Fruit fly (Drosophila melanogaster) whole organism, embryonic: Measurements from ENCODE around the gene Mrgn1.

Experiments
- B-H1 ChIP-seq: fragments of 200-800 bp; sonication (Bioruptor generic); IDR thresholded peaks from 3 replicates; pipeline ENCODE4 v1.3.6; 2022; ENCODE audit warnings: missing biosample characterization, missing genetic modification characterization
- Bgb ChIP-seq: fragments of 200-800 bp; sonication (Bioruptor generic); IDR thresholded peaks from 2 replicates; pipeline ENCODE4 v1.3.6; 2022; ENCODE audit warnings: missing biosample characterization, missing genetic modification characterization; ENCODE audit not compliant: partially characterized antibody
- BtbVII ChIP-seq: fragments of 200-800 bp; sonication (Bioruptor generic); optimal IDR thresholded peaks from 3 replicates; lab custom pipeline; 2017; ENCODE audit warnings: missing biosample characterization, mild to moderate bottlenecking, missing genetic modification characterization
- CG10366 ChIP-seq: fragments of 200-800 bp; sonication (Bioruptor generic); IDR thresholded peaks from 2 replicates; pipeline ENCODE4 v1.3.6; 2022; ENCODE audit warnings: missing biosample characterization, missing genetic modification characterization
- CG14441 ChIP-seq: fragments of 200-800 bp; sonication (Bioruptor generic); IDR thresholded peaks from 2 replicates; pipeline ENCODE4 v1.3.6; 2022; ENCODE audit warnings: missing biosample characterization, missing genetic modification characterization
- CG14860 ChIP-seq: fragments of 200-800 bp; sonication (Bioruptor generic); IDR thresholded peaks from 3 replicates; pipeline ENCODE4 v1.3.6; 2022; ENCODE audit warnings: missing biosample characterization, missing genetic modification characterization; ENCODE audit not compliant: partially characterized antibody
- CG15479 ChIP-seq: fragments of 200-800 bp; sonication (Bioruptor generic); optimal IDR thresholded peaks from 3 replicates; lab custom pipeline; 2019; ENCODE audit warnings: missing biosample characterization, mild to moderate bottlenecking, missing genetic modification characterization, moderate library complexity
- CG1647 ChIP-seq: fragments of 200-800 bp; sonication (Bioruptor generic); optimal IDR thresholded peaks from 3 replicates; lab custom pipeline; 2016; ENCODE audit warnings: missing biosample characterization, missing genetic modification characterization
- CG17359 ChIP-seq: fragments of 200-800 bp; sonication (Bioruptor generic); optimal IDR thresholded peaks from 3 replicates; lab custom pipeline; 2018; ENCODE audit warnings: missing biosample characterization, mild to moderate bottlenecking, missing genetic modification characterization, moderate library complexity
- CG30431 ChIP-seq: fragments of 200-800 bp; sonication (Bioruptor generic); optimal IDR thresholded peaks from 2 replicates; lab custom pipeline; 2017; ENCODE audit warnings: missing biosample characterization, missing genetic modification characterization
- CG3065 ChIP-seq: fragments of 200-800 bp; sonication (Bioruptor generic); optimal IDR thresholded peaks from 2 replicates; lab custom pipeline; 2016; ENCODE audit warnings: missing biosample characterization, missing genetic modification characterization
- CG3407 ChIP-seq: fragments of 200-800 bp; sonication (Bioruptor generic); optimal IDR thresholded peaks from 2 replicates; lab custom pipeline; 2018; ENCODE audit warnings: missing biosample characterization, mild to moderate bottlenecking, missing genetic modification characterization
- CG34224 ChIP-seq: fragments of 200-800 bp; sonication (Bioruptor generic); IDR thresholded peaks from 3 replicates; pipeline ENCODE4 v1.3.6; 2022; ENCODE audit warnings: missing biosample characterization, missing genetic modification characterization; ENCODE audit not compliant: partially characterized antibody
- CG34422 ChIP-seq: fragments of 200-800 bp; sonication (Bioruptor generic); IDR thresholded peaks from 3 replicates; pipeline ENCODE4 v1.3.6; 2022; ENCODE audit warnings: missing biosample characterization, missing genetic modification characterization
- CG4360 ChIP-seq: fragments of 200-800 bp; sonication (Bioruptor generic); IDR thresholded peaks from 2 replicates; pipeline ENCODE4 v1.3.6; 2022; ENCODE audit warnings: missing biosample characterization, missing genetic modification characterization
- CG4617 ChIP-seq: fragments of 200-800 bp; sonication (Bioruptor generic); optimal IDR thresholded peaks from 3 replicates; lab custom pipeline; 2016; ENCODE audit warnings: missing biosample characterization, missing genetic modification characterization, borderline replicate concordance
- CG4820 ChIP-seq: fragments of 200-800 bp; sonication (Bioruptor generic); optimal IDR thresholded peaks from 3 replicates; lab custom pipeline; 2016; ENCODE audit warnings: missing biosample characterization, missing genetic modification characterization
- CG5180 ChIP-seq: fragments of 200-800 bp; sonication (Bioruptor generic); optimal IDR thresholded peaks from 3 replicates; lab custom pipeline; 2017; ENCODE audit warnings: missing biosample characterization, missing genetic modification characterization, mild to moderate bottlenecking, moderate library complexity, missing genetic modification reagents
- CG6813 ChIP-seq: fragments of 200-800 bp; sonication (Bioruptor generic); optimal IDR thresholded peaks from 2 replicates; lab custom pipeline; 2017; ENCODE audit warnings: missing biosample characterization, missing genetic modification characterization, mild to moderate bottlenecking, moderate library complexity, missing genetic modification reagents
- CG8478 ChIP-seq: fragments of >200 bp; optimal IDR thresholded peaks from 2 replicates; lab custom pipeline; 2018
- Doc2 ChIP-seq: fragments of 200-800 bp; sonication (Bioruptor generic); IDR thresholded peaks from 2 replicates; pipeline ENCODE4 v1.3.6; 2022; ENCODE audit warnings: missing biosample characterization, missing genetic modification characterization
- Drgx ChIP-seq: fragments of 200-800 bp; sonication (Bioruptor generic); IDR thresholded peaks from 2 replicates; pipeline ENCODE4 v1.3.6; 2022; ENCODE audit warnings: missing biosample characterization, missing genetic modification characterization
- Eip74EF ChIP-seq, 2 experiments: fragments of 200-800 bp in 1 of 2; fragments of >200 bp in 1 of 2; sonication (Bioruptor generic) in 1 of 2; optimal IDR thresholded peaks; 2 replicates each; lab custom pipeline; 2017 to 2019; ENCODE audit warnings: missing biosample characterization in 2 of 2, missing genetic modification characterization in 2 of 2, mild to moderate bottlenecking in 1 of 2, moderate library complexity in 1 of 2
- Elba2 ChIP-seq: fragments of 200-800 bp; sonication (Bioruptor generic); optimal IDR thresholded peaks from 3 replicates; lab custom pipeline; 2016; ENCODE audit warnings: missing biosample characterization, missing genetic modification characterization
- MESR4 ChIP-seq: fragments of 200-800 bp; sonication (Bioruptor generic); optimal IDR thresholded peaks from 2 replicates; lab custom pipeline; 2018; ENCODE audit warnings: missing biosample characterization, mild to moderate bottlenecking, missing genetic modification characterization, moderate library complexity
- Nf-YB ChIP-seq: fragments of 200-800 bp; sonication (Bioruptor generic); optimal IDR thresholded peaks from 3 replicates; lab custom pipeline; 2019; ENCODE audit warnings: missing biosample characterization, mild to moderate bottlenecking, missing genetic modification characterization, moderate library complexity
- Nf-YC ChIP-seq: fragments of 200-800 bp; optimal IDR thresholded peaks from 3 replicates; lab custom pipeline; 2019; ENCODE audit warnings: missing biosample characterization, mild to moderate bottlenecking, missing genetic modification characterization, moderate library complexity
- Usf ChIP-seq: fragments of 200-800 bp; sonication (Bioruptor generic); optimal IDR thresholded peaks from 2 replicates; lab custom pipeline; 2017; ENCODE audit warnings: missing genotype, missing biosample characterization, missing genetic modification characterization
- Vsx1 ChIP-seq: fragments of 200-800 bp; sonication (Bioruptor generic); optimal IDR thresholded peaks from 2 replicates; lab custom pipeline; 2017; ENCODE audit warnings: missing biosample characterization, mild to moderate bottlenecking, missing genetic modification characterization, missing genetic modification reagents
- YL-1 ChIP-seq: fragments of 200-800 bp; sonication (Bioruptor generic); optimal IDR thresholded peaks from 3 replicates; lab custom pipeline; 2017; ENCODE audit warnings: missing biosample characterization, mild to moderate bottlenecking, missing genetic modification characterization
- btn ChIP-seq: fragments of 200-800 bp; sonication (Bioruptor generic); optimal IDR thresholded peaks from 2 replicates; lab custom pipeline; 2016; ENCODE audit warnings: missing biosample characterization, missing genetic modification characterization
- croc ChIP-seq: fragments of 200-800 bp; sonication (Bioruptor generic); conservative IDR thresholded peaks from 3 replicates; pipeline ENCODE4 v1.3.6; 2022; ENCODE audit warnings: missing biosample characterization, missing genetic modification characterization
- crp ChIP-seq, 2 experiments: fragments of 200-800 bp; sonication (Bioruptor generic); optimal IDR thresholded peaks; 2 replicates in 1 of 2; 3 replicates in 1 of 2; lab custom pipeline; 2017; ENCODE audit warnings: missing biosample characterization in 2 of 2, missing genetic modification characterization in 2 of 2, mild to moderate bottlenecking in 1 of 2, moderate library complexity in 1 of 2
- fru ChIP-seq: fragments of >200 bp; optimal IDR thresholded peaks from 2 replicates; lab custom pipeline; 2017
- ham ChIP-seq: fragments of 200-800 bp; sonication (Bioruptor generic); IDR thresholded peaks from 2 replicates; pipeline ENCODE4 v1.3.6; 2022; ENCODE audit warnings: missing biosample characterization, missing genetic modification characterization
- hkb ChIP-seq, 2 experiments: fragments of 200-800 bp in 1 of 2; fragments of >200 bp in 1 of 2; sonication (Bioruptor generic) in 1 of 2; IDR thresholded peaks in 1 of 2; optimal IDR thresholded peaks in 1 of 2; 2 replicates each; pipeline versions ENCODE4 v1.3.6 to Lab custom; 2017 to 2022; ENCODE audit warnings: missing biosample characterization in 1 of 2, missing genetic modification characterization in 1 of 2
- insv ChIP-seq, 2 experiments: fragments of 200-800 bp; sonication (Bioruptor generic); optimal IDR thresholded peaks; 3 replicates each; lab custom pipeline; 2016 to 2018; ENCODE audit warnings: missing biosample characterization in 2 of 2, missing genetic modification characterization in 2 of 2
- kah ChIP-seq: fragments of 200-800 bp; sonication (Bioruptor generic); optimal IDR thresholded peaks from 2 replicates; lab custom pipeline; 2018; ENCODE audit warnings: missing biosample characterization, mild to moderate bottlenecking, missing genetic modification characterization
- lab ChIP-seq: fragments of 200-800 bp; sonication (Bioruptor generic); optimal IDR thresholded peaks from 3 replicates; lab custom pipeline; 2017; ENCODE audit warnings: missing biosample characterization, missing genetic modification characterization, mild to moderate bottlenecking, moderate library complexity, missing genetic modification reagents
- nerfin-1 ChIP-seq: fragments of 200-800 bp; sonication (Bioruptor generic); optimal IDR thresholded peaks from 3 replicates; lab custom pipeline; 2019; ENCODE audit warnings: missing biosample characterization, mild to moderate bottlenecking, missing genetic modification characterization, moderate library complexity
- nmo ChIP-seq: fragments of 200-800 bp; sonication (Bioruptor generic); optimal IDR thresholded peaks from 2 replicates; lab custom pipeline; 2018; ENCODE audit warnings: missing biosample characterization, mild to moderate bottlenecking, missing genetic modification characterization, moderate library complexity
- pum ChIP-seq: fragments of 200-800 bp; sonication (Bioruptor generic); optimal IDR thresholded peaks from 2 replicates; lab custom pipeline; 2016; ENCODE audit warnings: missing biosample characterization, missing genetic modification characterization
- run ChIP-seq: fragments of 200-800 bp; sonication (Bioruptor generic); optimal IDR thresholded peaks from 3 replicates; lab custom pipeline; 2018; ENCODE audit warnings: missing biosample characterization, mild to moderate bottlenecking, missing genetic modification characterization
- salm ChIP-seq: fragments of 200-800 bp; sonication (Bioruptor generic); optimal IDR thresholded peaks from 2 replicates; lab custom pipeline; 2018; ENCODE audit warnings: missing biosample characterization, mild to moderate bottlenecking, missing genetic modification characterization
- tup ChIP-seq: fragments of 200-800 bp; sonication (Bioruptor generic); optimal IDR thresholded peaks from 2 replicates; lab custom pipeline; 2016; ENCODE audit warnings: missing biosample characterization, mild to moderate bottlenecking, missing genetic modification characterization, moderate library complexity
- vvl ChIP-seq: fragments of 200-800 bp; sonication (Bioruptor generic); IDR thresholded peaks from 2 replicates; pipeline ENCODE4 v1.3.6; 2022; ENCODE audit warnings: missing biosample characterization, missing genetic modification characterization
- wdn ChIP-seq: fragments of 200-800 bp; sonication (Bioruptor generic); IDR thresholded peaks from 2 replicates; pipeline ENCODE4 v1.3.6; 2022; ENCODE audit warnings: missing biosample characterization, missing genetic modification characterization
- zf30C ChIP-seq: fragments of 200-800 bp; sonication (Bioruptor generic); optimal IDR thresholded peaks from 3 replicates; lab custom pipeline; 2018; ENCODE audit warnings: missing biosample characterization, mild to moderate bottlenecking, missing genetic modification characterization

Gene Mrgn1

dm6 chrX:13736174-13736482, 14.4 kb upstream of the Mrgn1 start, which contains the start of gene g (continued):
- no peak for TF ChIP-seq run (tag; lab: Kevin White, UChicago)
- TF ChIP-seq vvl (GFP tag; lab: Robert Waterston, UW), result no peak
- no peak for TF ChIP-seq CG30431 (GFP tag; lab: Kevin White, UChicago)
- TF ChIP-seq BtbVII (GFP tag; lab: Kevin White, UChicago), result no peak
- TF ChIP-seq CG14860 (GFP tag; lab: Robert Waterston, UW), result peak; percentile 80
- no peak for TF ChIP-seq kah (GFP tag; lab: Kevin White, UChicago)
- TF ChIP-seq CG1647 (GFP tag; lab: Kevin White, UChicago), result no peak
- no peak for TF ChIP-seq wdn (GFP tag; lab: Robert Waterston, UW)
- no peak for TF ChIP-seq CG8478 (lab: Kevin White, UChicago)
- TF ChIP-seq CG6813 (GFP tag; lab: Kevin White, UChicago), result no peak
- TF ChIP-seq CG15479 (GFP tag; lab: Kevin White, UChicago), result no peak
- TF ChIP-seq CG3407, result no peak
- no peak for TF ChIP-seq CG5180 (GFP tag; lab: Kevin White, UChicago)
- TF ChIP-seq CG10366 (GFP tag; lab: Robert Waterston, UW), result no peak
- no peak for TF ChIP-seq croc (GFP tag; lab: Robert Waterston, UW)
- TF ChIP-seq btn, result no peak
- TF ChIP-seq CG14441 (GFP tag; lab: Robert Waterston, UW), result no peak
- no peak for TF ChIP-seq B-H1 (GFP tag; lab: Robert Waterston, UW)
- no peak for TF ChIP-seq salm (tag; lab: Kevin White, UChicago)
- no peak for TF ChIP-seq tup (GFP tag; lab: Kevin White, UChicago)
- TF ChIP-seq CG34224 (GFP tag; lab: Robert Waterston, UW), result peak; percentile 78
- no peak for TF ChIP-seq fru
- no peak for TF ChIP-seq Usf (GFP tag; lab: Kevin White, UChicago)
- no peak for TF ChIP-seq pum (GFP tag; lab: Kevin White, UChicago)

- TF ChIP-seq nerfin-1 (tag; lab: Kevin White, UChicago) (peak; percentile 37), Drgx (GFP tag; lab: Robert Waterston, UW) (peak; percentile 17; the same call in 1 of the 2 replicates), Nf-YC (tag; lab: Kevin White, UChicago) (peak; percentile 4), lab (no peak), YL-1 (GFP tag; lab: Kevin White, UChicago) (peak; percentile 25), Doc2 (no peak), insv (GFP tag; optimal IDR thresholded peaks at IDR 0.05; lab: Kevin White, UChicago) (peak; percentile 91 to 98), CG4820 (GFP tag; lab: Kevin White, UChicago) (no peak), nmo (GFP tag; lab: Kevin White, UChicago) (peak; percentile 1), crp (GFP tag; optimal IDR thresholded peaks at IDR 0.05; lab: Kevin White, UChicago) (peak in 1 of 2 experiments; percentile 26), Elba2 (GFP tag; lab: Kevin White, UChicago) (peak; percentile 88), hkb (optimal IDR thresholded peaks at IDR 0.05; lab: Kevin White, UChicago) (no peak), hkb (GFP tag; IDR thresholded peaks at IDR 0.05; lab: Robert Waterston, UW) (0 out of 2 replicates have a peak, but pooled peaks have one; percentile 7), Bgb (GFP tag; lab: Robert Waterston, UW) (no peak), CG17359 (tag; lab: Kevin White, UChicago) (no peak), ham (GFP tag; lab: Robert Waterston, UW) (no peak), Nf-YB (GFP tag; lab: Kevin White, UChicago) (peak; percentile 11), Vsx1 (GFP tag; lab: Kevin White, UChicago) (peak; percentile 79), CG4617 (peak; percentile 79), MESR4 (GFP tag; lab: Kevin White, UChicago) (peak; percentile 38), CG4360 (GFP tag; lab: Robert Waterston, UW) (0 out of 2 replicates have a peak, but pooled peaks have one; percentile 15), CG34422 (peak; percentile 46; the same call in 1 of the 3 replicates), Eip74EF (GFP tag; optimal IDR thresholded peaks at IDR 0.05; lab: Kevin White, UChicago) (peak in 1 of 2 experiments; percentile 29), CG3065 (peak; percentile 97), zf30C (peak; percentile 60)
Measured at dm6 chrX:13735322-13736173, 13.8 kb upstream of the Mrgn1 start.
